Fruit fly (Drosophila melanogaster): Measurements from ENCODE around the gene ush.

Gene ush

dm6 chr2L:521940-522632 lies 46.1 kb downstream of the ush start (continued):
- TF ChIP-seq CG32532 (GFP tag; IDR thresholded peaks at IDR 0.05) (peak; percentile 65), abd-A (tag; optimal IDR thresholded peaks at IDR 0.05) (peak; percentile 21), dimm (GFP tag; IDR thresholded peaks at IDR 0.05) (peak; percentile 77), pan (optimal IDR thresholded peaks at IDR 0.05) (peak in 1 of 2 experiments; percentile 72), pan (GFP tag; optimal IDR thresholded peaks at IDR 0.05 in 1 of 2, IDR thresholded peaks at IDR 0.05 in 1 of 2) (peak; percentile 44 to 93), CG6791 (GFP tag; IDR thresholded peaks at IDR 0.05; ENCODE audit: partially characterized antibody) (no peak), Sry-δ (GFP tag; optimal IDR thresholded peaks at IDR 0.05) (no peak), exex (tag; optimal IDR thresholded peaks at IDR 0.05) (peak; percentile 61), CG16863 (GFP tag; optimal IDR thresholded peaks at IDR 0.05) (peak; percentile 65), CG8944 (GFP tag; optimal IDR thresholded peaks at IDR 0.05) (peak; percentile 38), CG1529 (GFP tag; optimal IDR thresholded peaks at IDR 0.05) (peak; percentile 59), CG12236 (GFP tag; optimal IDR thresholded peaks at IDR 0.05) (no peak), zen (tag; optimal IDR thresholded peaks at IDR 0.05) (peak; percentile 93), Optix (GFP tag; IDR thresholded peaks at IDR 0.05) (peak; percentile 85), D19A (tag; optimal IDR thresholded peaks at IDR 0.05) (peak; percentile 75), gfzf (GFP tag; optimal IDR thresholded peaks at IDR 0.05) (no peak), ATbp (GFP tag; optimal IDR thresholded peaks at IDR 0.05) (peak; percentile 80), Gsc (GFP tag; IDR thresholded peaks at IDR 0.05) (peak; percentile 72), mam (GFP tag; optimal IDR thresholded peaks at IDR 0.05) (peak; percentile 26), CG33557 (GFP tag; optimal IDR thresholded peaks at IDR 0.05) (peak; percentile 49), Ada2b (GFP tag; IDR thresholded peaks at IDR 0.05) (peak; percentile 73), Med (GFP tag) (peak; percentile 86), wor (GFP tag; IDR thresholded peaks at IDR 0.05) (peak; percentile 72), Dp (GFP tag; optimal IDR thresholded peaks at IDR 0.05) (no peak), CG13894 (tag; optimal IDR thresholded peaks at IDR 0.05) (no peak), tna (GFP tag; IDR thresholded peaks at IDR 0.05; ENCODE audit: partially characterized antibody) (no peak), CG15601 (tag; optimal IDR thresholded peaks at IDR 0.05) (peak; percentile 1), CG3995 (GFP tag; optimal IDR thresholded peaks at IDR 0.05) (no peak), CG1647 (GFP tag; optimal IDR thresholded peaks at IDR 0.05) (peak; percentile 61), CG10654 (GFP tag; optimal IDR thresholded peaks at IDR 0.05) (peak; percentile 45), CG4820 (GFP tag; optimal IDR thresholded peaks at IDR 0.05) (peak; percentile 69), Hsf (GFP tag; optimal IDR thresholded peaks at IDR 0.05) (peak; percentile 70), CG8359 (GFP tag; optimal IDR thresholded peaks at IDR 0.05; ENCODE audit: borderline replicate concordance) (peak; percentile 65), CG18764 (GFP tag; optimal IDR thresholded peaks at IDR 0.05) (peak; percentile 53), CG4282 (GFP tag; optimal IDR thresholded peaks at IDR 0.05) (no peak), ranshi (GFP tag; IDR thresholded peaks at IDR 0.05) (peak; percentile 76), D (optimal IDR thresholded peaks at IDR 0.05) (no peak), D (GFP tag; optimal IDR thresholded peaks at IDR 0.05) (peak; percentile 82), CG12219 (GFP tag; optimal IDR thresholded peaks at IDR 0.05) (peak; percentile 65), tgo (GFP tag; IDR thresholded peaks at IDR 0.05) (peak; percentile 74), CG16815 (GFP tag; optimal IDR thresholded peaks at IDR 0.05) (peak; percentile 81), CG7745 (tag; optimal IDR thresholded peaks at IDR 0.05) (peak; percentile 62), CG1832 (GFP tag; optimal IDR thresholded peaks at IDR 0.05) (no peak), Oli (tag; optimal IDR thresholded peaks at IDR 0.05) (peak; percentile 80), ci (GFP tag; IDR thresholded peaks at IDR 0.05) (peak; percentile 90), Xbp1 (GFP tag; optimal IDR thresholded peaks at IDR 0.05) (peak; percentile 86), btn (GFP tag; optimal IDR thresholded peaks at IDR 0.05) (no peak), CG11456 (GFP tag; IDR thresholded peaks at IDR 0.05) (peak; percentile 74), Pdp1 (GFP tag; optimal IDR thresholded peaks at IDR 0.05) (peak; percentile 46 to 57), Awh (GFP tag; IDR thresholded peaks at IDR 0.05) (peak; percentile 83)

All from whole organism, embryonic.